Worm (Caenorhabditis elegans) whole organism, L3 larva: ENCODE results near the gene sel-2.

ENCODE experiments used
- R02D3.7 ChIP-seq: fragments of 150-350 bp; optimal IDR thresholded peaks from 2 replicates; lab custom pipeline; 2014; ENCODE audit warnings: missing biosample characterization, missing genetic modification characterization
- ZK546.5 ChIP-seq: sonication (generic microtip); optimal IDR thresholded peaks from 2 replicates; lab custom pipeline; 2017; ENCODE audit warnings: missing biosample characterization, missing genetic modification characterization
- aly-2 ChIP-seq: fragments of 150-350 bp; optimal IDR thresholded peaks from 2 replicates; lab custom pipeline; 2014; ENCODE audit warnings: missing biosample characterization, missing genetic modification characterization
- ceh-16 ChIP-seq: sonication (generic microtip); optimal IDR thresholded peaks from 2 replicates; lab custom pipeline; 2017; ENCODE audit warnings: missing biosample characterization, missing genetic modification characterization
- ceh-28 ChIP-seq: fragments of 150-350 bp; optimal IDR thresholded peaks from 2 replicates; lab custom pipeline; 2014; ENCODE audit warnings: missing biosample characterization, missing genetic modification reagents, missing genetic modification characterization
- ceh-82 ChIP-seq: fragments of 150-350 bp; optimal IDR thresholded peaks from 2 replicates; lab custom pipeline; 2014; ENCODE audit warnings: missing biosample characterization, missing genetic modification characterization
- ceh-9 ChIP-seq: sonication (generic microtip); optimal IDR thresholded peaks from 2 replicates; lab custom pipeline; 2018; ENCODE audit warnings: missing biosample characterization, missing genetic modification characterization
- daf-12 ChIP-seq: fragments of 150-350 bp; optimal IDR thresholded peaks from 2 replicates; lab custom pipeline; 2014; ENCODE audit warnings: missing biosample characterization, missing genetic modification reagents, missing genetic modification characterization
- egl-5 ChIP-seq: fragments of 150-350 bp; optimal IDR thresholded peaks from 2 replicates; lab custom pipeline; 2017; ENCODE audit warnings: missing biosample characterization, missing genetic modification reagents, missing genetic modification characterization, inconsistent platforms
- elt-1 ChIP-seq: fragments of 150-350 bp; optimal IDR thresholded peaks from 2 replicates; lab custom pipeline; 2014; ENCODE audit warnings: missing biosample characterization, missing genetic modification characterization
- elt-2 ChIP-seq: sonication (generic microtip); optimal IDR thresholded peaks from 2 replicates; lab custom pipeline; 2016; ENCODE audit warnings: missing genetic modification reagents, mild to moderate bottlenecking, missing genetic modification characterization, missing compliant biosample characterization
- fkh-10 ChIP-seq: sonication (generic microtip); optimal IDR thresholded peaks from 2 replicates; lab custom pipeline; 2017; ENCODE audit warnings: missing biosample characterization, missing genetic modification reagents, missing genetic modification characterization
- fkh-2 ChIP-seq: fragments of 150-350 bp; optimal IDR thresholded peaks from 2 replicates; lab custom pipeline; 2014; ENCODE audit warnings: missing biosample characterization, missing genetic modification reagents, missing genetic modification characterization
- fos-1 ChIP-seq: fragments of 150-350 bp; optimal IDR thresholded peaks from 2 replicates; lab custom pipeline; 2014; ENCODE audit warnings: missing biosample characterization, missing genetic modification characterization
- hmg-11 ChIP-seq: sonication (generic microtip); optimal IDR thresholded peaks from 2 replicates; lab custom pipeline; 2016; ENCODE audit warnings: missing genetic modification characterization, missing compliant biosample characterization
- jun-1 ChIP-seq: fragments of 150-350 bp; optimal IDR thresholded peaks from 2 replicates; lab custom pipeline; 2014; ENCODE audit warnings: missing biosample characterization, missing genetic modification reagents, missing genetic modification characterization
- lin-15B ChIP-seq: fragments of 150-350 bp; optimal IDR thresholded peaks from 2 replicates; lab custom pipeline; 2014; ENCODE audit warnings: missing biosample characterization, missing genetic modification characterization
- lin-39 ChIP-seq: fragments of 150-350 bp; optimal IDR thresholded peaks from 2 replicates; lab custom pipeline; 2018; ENCODE audit warnings: missing biosample characterization, missing genetic modification reagents, missing genetic modification characterization
- lsy-12 ChIP-seq: sonication (generic microtip); optimal IDR thresholded peaks from 2 replicates; lab custom pipeline; 2016; ENCODE audit warnings: mild to moderate bottlenecking, missing genetic modification characterization, missing compliant biosample characterization
- mdl-1 ChIP-seq: fragments of 150-350 bp; optimal IDR thresholded peaks from 2 replicates; lab custom pipeline; 2014; ENCODE audit warnings: missing biosample characterization, missing genetic modification characterization
- nfya-1 ChIP-seq: sonication (generic microtip); optimal IDR thresholded peaks from 2 replicates; lab custom pipeline; 2017; ENCODE audit warnings: missing genetic modification characterization, mild to moderate bottlenecking, missing compliant biosample characterization, antibody characterized with exemption, moderate library complexity; ENCODE audit not compliant: insufficient read depth
- nhr-11 ChIP-seq: fragments of 150-350 bp; optimal IDR thresholded peaks from 2 replicates; lab custom pipeline; 2014; ENCODE audit warnings: missing biosample characterization, missing genetic modification characterization
- nhr-23 ChIP-seq: fragments of 150-350 bp; optimal IDR thresholded peaks from 2 replicates; lab custom pipeline; 2014; ENCODE audit warnings: missing biosample characterization, missing genetic modification reagents, missing genetic modification characterization
- nhr-237 ChIP-seq: fragments of 150-350 bp; optimal IDR thresholded peaks from 2 replicates; lab custom pipeline; 2014; ENCODE audit warnings: missing biosample characterization, missing genetic modification characterization
- nhr-25 ChIP-seq: sonication (generic microtip); optimal IDR thresholded peaks from 2 replicates; lab custom pipeline; 2017; ENCODE audit warnings: missing biosample characterization, missing genetic modification characterization
- nhr-43 ChIP-seq: sonication (generic microtip); optimal IDR thresholded peaks from 2 replicates; lab custom pipeline; 2016; ENCODE audit warnings: mild to moderate bottlenecking, missing genetic modification characterization, missing compliant biosample characterization; ENCODE audit not compliant: poor library complexity, severe bottlenecking
- nhr-67 ChIP-seq: fragments of 150-350 bp; optimal IDR thresholded peaks from 2 replicates; lab custom pipeline; 2014; ENCODE audit warnings: missing biosample characterization, missing genetic modification characterization
- nhr-76 ChIP-seq: fragments of 150-350 bp; sonication (generic microtip); optimal IDR thresholded peaks from 5 replicates; lab custom pipeline; 2014; ENCODE audit warnings: missing biosample characterization, missing genetic modification characterization
- pha-4 ChIP-seq: fragments of 150-350 bp; optimal IDR thresholded peaks from 2 replicates; lab custom pipeline; 2014; ENCODE audit warnings: missing biosample characterization, missing genetic modification reagents, missing genetic modification characterization
- pqm-1 ChIP-seq: fragments of 150-350 bp; optimal IDR thresholded peaks from 2 replicates; lab custom pipeline; 2017; ENCODE audit warnings: missing biosample characterization, missing genetic modification characterization, inconsistent platforms
- sea-2 ChIP-seq: fragments of 150-350 bp; sonication (generic microtip); optimal IDR thresholded peaks from 4 replicates; lab custom pipeline; 2014; ENCODE audit warnings: missing biosample characterization, missing genetic modification reagents, missing genetic modification characterization
- skn-1 ChIP-seq: fragments of 150-350 bp; optimal IDR thresholded peaks from 2 replicates; lab custom pipeline; 2014; ENCODE audit warnings: missing biosample characterization, missing genetic modification characterization
- snpc-4 ChIP-seq: fragments of 150-350 bp; optimal IDR thresholded peaks from 2 replicates; lab custom pipeline; 2014; ENCODE audit warnings: missing biosample characterization, missing genetic modification characterization
- tbx-2 ChIP-seq: sonication (generic microtip); optimal IDR thresholded peaks from 2 replicates; lab custom pipeline; 2016; ENCODE audit warnings: mild to moderate bottlenecking, missing genetic modification characterization, missing compliant biosample characterization
- unc-39 ChIP-seq: sonication (generic microtip); optimal IDR thresholded peaks from 4 replicates; lab custom pipeline; 2017; ENCODE audit warnings: missing biosample characterization, missing genetic modification characterization
- unc-62 ChIP-seq: fragments of 150-350 bp; sonication (generic microtip); optimal IDR thresholded peaks from 4 replicates; lab custom pipeline; 2014; ENCODE audit warnings: missing biosample characterization, missing genetic modification reagents, missing genetic modification characterization
- ztf-11 ChIP-seq: fragments of 150-350 bp; optimal IDR thresholded peaks from 2 replicates; lab custom pipeline; 2014; ENCODE audit warnings: missing biosample characterization, missing genetic modification characterization
- ztf-4 ChIP-seq: fragments of 150-350 bp; optimal IDR thresholded peaks from 2 replicates; lab custom pipeline; 2014; ENCODE audit warnings: missing biosample characterization, missing genetic modification characterization

The sel-2 gene

DNA sequence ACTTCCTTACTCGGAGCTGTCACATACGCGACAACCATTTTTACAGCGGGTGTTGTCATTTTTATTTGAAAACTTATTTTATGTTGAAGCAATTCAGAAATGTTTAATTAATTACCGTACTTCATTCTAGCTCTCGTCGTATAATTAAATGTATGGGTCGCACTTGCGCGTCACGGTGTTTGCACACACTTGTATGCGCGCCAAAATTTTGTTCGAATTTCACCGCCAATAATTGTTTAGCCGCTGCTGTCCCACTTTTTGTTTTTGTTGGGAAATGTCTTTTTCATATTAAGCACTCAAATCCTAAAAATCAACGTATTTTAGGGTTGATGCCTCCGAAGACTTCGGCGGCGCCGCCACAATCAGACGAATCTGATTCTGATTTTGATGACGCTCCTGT is 25.0 kb downstream of the sel-2 start, which contains the start of the genes F35G12.7 and smc-4 (continued):
- no peak for TF ChIP-seq nhr-76 (tag; lab: Kevin White, UChicago)
- peak; percentile 9 for TF ChIP-seq ceh-28
- TF ChIP-seq lsy-12 (tag; lab: Kevin White, UChicago): no peak
- no peak for TF ChIP-seq aly-2
- no peak for TF ChIP-seq ceh-16 (tag; lab: Kevin White, UChicago)
- no peak for TF ChIP-seq nhr-237
- TF ChIP-seq elt-2 (tag; lab: Kevin White, UChicago): peak; percentile 25
- TF ChIP-seq, all 47 proteins: peak for 7

- no peak for TF ChIP-seq fkh-2 (tag; lab: Kevin White, UChicago)
- peak; percentile 97 for TF ChIP-seq nfya-1
- TF ChIP-seq, all 47 proteins: peak for 1
Observed at ce11 chrIII:4584068-4584566, 28.1 kb downstream of the sel-2 start, which contains the start of gene F35G12.5. F35G12.5 (plus strand) TSS chrIII:4584118.

DNA sequence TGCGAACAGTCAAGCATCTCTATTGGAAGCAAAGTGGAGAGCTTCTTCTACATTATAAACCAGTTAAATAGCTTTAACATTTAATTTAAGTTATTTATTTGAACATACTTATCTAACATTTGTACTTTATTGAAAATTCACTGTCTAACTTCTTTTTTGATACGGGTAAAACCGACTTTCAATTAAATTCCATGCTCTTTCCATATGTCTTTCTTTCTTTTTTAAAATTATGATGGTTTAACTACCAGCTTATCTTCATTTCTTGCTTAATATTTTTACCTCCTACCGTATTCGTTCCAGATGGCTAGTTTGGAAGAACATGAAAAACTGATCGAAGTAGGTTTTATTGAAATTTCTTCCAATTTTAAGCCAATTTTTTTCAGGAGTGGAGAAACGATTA is 30.7 kb downstream of the sel-2 start, which contains the start of gene F35G12.12:
Gene F35G12.12, plus strand, starts transcription at position 301 of the 400 bp plus-strand sequence.
- TF ChIP-seq fkh-2 (tag; lab: Kevin White, UChicago) (no peak), fkh-10 (GFP tag; lab: Kevin White, UChicago) (no peak), ZK546.5 (tag; lab: Kevin White, UChicago) (no peak), lin-39 (tag; lab: Kevin White, UChicago) (no peak), jun-1 (no peak), nhr-11 (tag; lab: Kevin White, UChicago) (no peak), ztf-4 (tag; lab: Kevin White, UChicago) (no peak), ceh-82 (tag; lab: Kevin White, UChicago) (no peak), sea-2 (GFP tag; lab: Kevin White, UChicago) (no peak)

DNA sequence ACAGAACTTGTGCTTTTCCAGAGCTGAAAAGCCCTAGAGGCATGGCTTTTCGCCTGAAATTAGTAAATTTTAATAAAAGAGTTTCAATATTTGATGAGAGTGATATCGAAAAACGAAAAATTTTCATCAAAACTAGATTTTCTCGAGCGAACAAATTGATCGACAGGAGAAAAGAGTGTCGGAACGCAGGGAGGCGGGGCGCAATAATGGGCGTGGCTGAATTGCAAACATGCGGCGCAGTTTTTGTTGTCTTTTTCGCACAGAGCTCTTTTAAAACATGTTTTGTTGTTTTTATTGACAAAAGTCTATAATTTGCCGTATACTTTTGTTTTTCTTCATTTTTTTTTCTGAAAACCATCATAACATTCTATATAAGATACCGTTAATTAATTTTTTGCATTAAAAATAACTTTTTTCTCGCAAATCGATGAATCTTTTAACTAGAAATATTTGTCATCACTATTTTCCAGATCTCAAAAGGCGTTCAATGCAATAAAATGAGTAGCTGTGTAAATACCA is 33.7 kb downstream of the sel-2 start, which contains the start of the genes sel-5 and wdr-48:
Gene sel-5, minus strand, starts transcription at position 53 of the 519 bp plus-strand sequence.
Gene wdr-48, plus strand, starts transcription at position 469 of the 519 bp plus-strand sequence.
- TF ChIP-seq lin-15B (tag; lab: Kevin White, UChicago) (peak; percentile 33), pha-4 (tag; lab: Kevin White, UChicago) (peak; percentile 69), ztf-4 (tag; lab: Kevin White, UChicago) (no peak), mdl-1 (no peak), nhr-76 (tag; lab: Kevin White, UChicago) (no peak), nfya-1 (peak; percentile 71), hmg-11 (tag; lab: Kevin White, UChicago) (peak; percentile 51), nhr-25 (tag; lab: Kevin White, UChicago) (peak; percentile 51), lin-39 (tag; lab: Kevin White, UChicago) (peak; percentile 47)

- TF ChIP-seq pqm-1 (tag; lab: Kevin White, UChicago) (no peak), pha-4 (tag; lab: Kevin White, UChicago) (peak; percentile 62), ceh-28 (peak; percentile 36), tbx-2 (peak; percentile 24), elt-1 (tag; lab: Kevin White, UChicago) (no peak), hmg-11 (tag; lab: Kevin White, UChicago) (peak; percentile 95), ZK546.5 (tag; lab: Kevin White, UChicago) (no peak), skn-1 (tag; lab: Kevin White, UChicago) (peak; percentile 13), ztf-11 (no peak), egl-5 (tag; lab: Kevin White, UChicago) (peak; percentile 27), nhr-67 (tag; lab: Kevin White, UChicago) (peak; percentile 12), nhr-237 (no peak), fkh-10 (GFP tag; lab: Kevin White, UChicago) (no peak), nhr-23 (tag; lab: Kevin White, UChicago) (peak; percentile 8), daf-12 (tag; lab: Kevin White, UChicago) (peak; percentile 85), lsy-12 (tag; lab: Kevin White, UChicago) (peak; percentile 82), nhr-76 (tag; lab: Kevin White, UChicago) (peak; percentile 36), nhr-25 (tag; lab: Kevin White, UChicago) (peak; percentile 29), R02D3.7 (tag; lab: Kevin White, UChicago) (peak; percentile 27), nhr-11 (tag; lab: Kevin White, UChicago) (no peak), sea-2 (GFP tag; lab: Kevin White, UChicago) (no peak), fos-1 (tag; lab: Kevin White, UChicago) (no peak), ceh-82 (tag; lab: Kevin White, UChicago) (peak; percentile 13), lin-15B (tag; lab: Kevin White, UChicago) (peak; percentile 41), snpc-4 (tag; lab: Kevin White, UChicago) (peak; percentile 55), ceh-9 (no peak), unc-62 (GFP tag; lab: Kevin White, UChicago) (no peak), jun-1 (no peak), fkh-2 (tag; lab: Kevin White, UChicago) (peak; percentile 9), nhr-43 (tag; lab: Kevin White, UChicago) (peak; percentile 85), unc-39 (tag; lab: Kevin White, UChicago) (no peak), nfya-1 (peak; percentile 61), elt-2 (tag; lab: Kevin White, UChicago) (peak; percentile 65)
Observed at ce11 chrIII:4568455-4568854, 43.7 kb downstream of the sel-2 start, which contains the start of gene idhg-1. idhg-1 (plus strand) TSS chrIII:4568797.
